Fruit fly (Drosophila melanogaster): ENCODE measurements around the gene CG46311.

DNA sequence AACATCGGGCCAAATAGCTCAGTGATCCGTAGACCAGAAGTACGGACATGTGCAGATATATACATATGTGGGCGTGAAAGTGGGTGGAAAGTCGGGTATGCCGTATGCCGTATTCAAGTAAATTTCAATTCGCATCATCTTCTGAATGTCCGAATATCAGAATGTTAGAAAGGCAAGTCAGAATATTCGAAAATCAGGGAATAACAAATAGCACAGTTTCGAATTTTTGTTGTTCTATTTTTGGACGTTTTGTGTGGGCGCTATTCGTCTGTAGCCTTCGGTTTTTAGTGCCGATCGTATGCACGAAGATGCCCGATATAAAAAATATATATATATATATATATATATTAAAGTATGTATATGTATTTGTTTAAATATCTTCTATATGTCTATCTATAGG, 40.9 kb downstream of the CG46311 start:
- TF ChIP-seq EcR (GFP tag; optimal IDR thresholded peaks at IDR 0.05) (no peak), CG8478 (optimal IDR thresholded peaks at IDR 0.05) (no peak), pan (optimal IDR thresholded peaks at IDR 0.05) (no peak), usp (GFP tag; optimal IDR thresholded peaks at IDR 0.05) (no peak), psq (optimal IDR thresholded peaks at IDR 0.05) (no peak), Dll (optimal IDR thresholded peaks at IDR 0.05) (no peak)

Measured in whole organism.